Fruit fly (Drosophila melanogaster) whole organism, prepupa: ENCODE results near the gene MED15.

Experiments used
- CG1621 ChIP-seq: fragments of 200-800 bp; sonication (Bioruptor generic); optimal IDR thresholded peaks from 3 replicates; lab custom pipeline; 2018; ENCODE audit warnings: missing biosample characterization, mild to moderate bottlenecking, missing genetic modification characterization
- CG6808 ChIP-seq: fragments of 200-800 bp; sonication (Bioruptor generic); optimal IDR thresholded peaks from 3 replicates; lab custom pipeline; 2017; ENCODE audit warnings: missing biosample characterization, missing genetic modification characterization, mild to moderate bottlenecking, moderate library complexity, missing genetic modification reagents
- dac ChIP-seq: fragments of 200-800 bp; sonication (Bioruptor generic); optimal IDR thresholded peaks from 2 replicates; lab custom pipeline; 2017; ENCODE audit warnings: missing biosample characterization, mild to moderate bottlenecking, missing genetic modification characterization

- TF ChIP-seq CG6808 (GFP tag; lab: Kevin White, UChicago) (no peak), dac (GFP tag; lab: Kevin White, UChicago) (no peak), CG1621 (tag; lab: Kevin White, UChicago) (no peak)
These were observed 25.7 kb upstream of the MED15 start for dm6 chr2L:447124-447523.
